Fruit fly (Drosophila melanogaster): ENCODE results near the gene Sec3.

Sec3 gene

DNA sequence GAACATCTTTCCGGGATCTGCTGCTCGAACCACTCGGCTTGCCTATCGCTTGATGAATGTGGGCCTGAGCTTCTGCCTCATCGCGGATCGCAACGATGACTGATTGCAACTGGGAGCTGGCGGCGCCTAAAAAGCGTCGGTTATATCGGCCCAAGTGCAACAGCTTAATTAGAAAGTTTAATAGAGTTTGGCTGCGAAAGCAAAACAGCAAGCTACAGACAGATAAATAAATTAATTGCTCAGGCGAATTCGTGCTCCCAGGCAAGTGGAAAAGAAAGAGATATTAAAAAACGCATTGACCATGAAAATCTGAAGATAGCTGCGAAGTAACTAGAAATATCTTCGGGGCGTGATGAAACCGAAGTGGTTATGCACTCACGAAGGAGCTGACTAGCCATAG lies 42.4 kb downstream of the Sec3 start, which contains the start of gene CG13728:
CG13728 (minus strand) TSS at position 101 of the 400 bp plus-strand sequence.
- no peak for TF ChIP-seq Vsx2 (GFP tag; optimal IDR thresholded peaks at IDR 0.05; ENCODE audit: partially characterized antibody)
- TF ChIP-seq dsf (GFP tag; optimal IDR thresholded peaks at IDR 0.05; ENCODE audit: borderline replicate concordance): no peak
- no peak for TF ChIP-seq GATAd (GFP tag; optimal IDR thresholded peaks at IDR 0.05)
- TF ChIP-seq Myc (optimal IDR thresholded peaks at IDR 0.05): no peak
- no peak for TF ChIP-seq br (GFP tag; optimal IDR thresholded peaks at IDR 0.05)
- TF ChIP-seq dmrt93B (GFP tag; optimal IDR thresholded peaks at IDR 0.05): no peak
- TF ChIP-seq Mio (GFP tag; optimal IDR thresholded peaks at IDR 0.05): no peak

- no peak for TF ChIP-seq psq (GFP tag; optimal IDR thresholded peaks at IDR 0.05)
- TF ChIP-seq Hr78 (GFP tag; optimal IDR thresholded peaks at IDR 0.05): no peak
- no peak for TF ChIP-seq dl (GFP tag; optimal IDR thresholded peaks at IDR 0.05; ENCODE audit: insufficient read depth in 1 of 2, partially characterized antibody in 2 of 2)
- no peak for TF ChIP-seq Dif (GFP tag; optimal IDR thresholded peaks at IDR 0.05; ENCODE audit: partially characterized antibody)
- no peak for TF ChIP-seq Myc (optimal IDR thresholded peaks at IDR 0.05)
- TF ChIP-seq dsf (GFP tag; optimal IDR thresholded peaks at IDR 0.05; ENCODE audit: borderline replicate concordance): no peak
- TF ChIP-seq ey (GFP tag; optimal IDR thresholded peaks at IDR 0.05): no peak
- TF ChIP-seq pan (optimal IDR thresholded peaks at IDR 0.05): no peak
- no peak for TF ChIP-seq tai (GFP tag; optimal IDR thresholded peaks at IDR 0.05)
- TF ChIP-seq rgr (GFP tag; optimal IDR thresholded peaks at IDR 0.05): no peak
- no peak for TF ChIP-seq fru (GFP tag; optimal IDR thresholded peaks at IDR 0.05)
- TF ChIP-seq sv (GFP tag; optimal IDR thresholded peaks at IDR 0.05): no peak
- no peak for TF ChIP-seq CG9705 (GFP tag; optimal IDR thresholded peaks at IDR 0.05)
- TF ChIP-seq Rel (GFP tag; optimal IDR thresholded peaks at IDR 0.05): no peak
- no peak for TF ChIP-seq Rel (tag; optimal IDR thresholded peaks at IDR 0.05)
- TF ChIP-seq OdsH (GFP tag; optimal IDR thresholded peaks at IDR 0.05): no peak
- TF ChIP-seq lola (GFP tag; optimal IDR thresholded peaks at IDR 0.05): no peak
These were observed 43.0 kb downstream of the Sec3 start for dm6 chr3L:17381990-17382389.

- TF ChIP-seq Dif (GFP tag; optimal IDR thresholded peaks at IDR 0.05; ENCODE audit: partially characterized antibody) (peak; percentile 53), dsf (GFP tag; optimal IDR thresholded peaks at IDR 0.05; ENCODE audit: borderline replicate concordance) (no peak), Vsx2 (GFP tag; optimal IDR thresholded peaks at IDR 0.05; ENCODE audit: partially characterized antibody) (peak; percentile 47), Hr83 (GFP tag; optimal IDR thresholded peaks at IDR 0.05; ENCODE audit: poor library complexity, severe bottlenecking) (peak; percentile 46), psq (GFP tag; optimal IDR thresholded peaks at IDR 0.05) (peak; percentile 87), dl (GFP tag; optimal IDR thresholded peaks at IDR 0.05; ENCODE audit: insufficient read depth in 1 of 2, partially characterized antibody in 2 of 2) (peak in 1 of 2 experiments; percentile 5), ey (GFP tag; optimal IDR thresholded peaks at IDR 0.05) (no peak), Myc (optimal IDR thresholded peaks at IDR 0.05) (peak; percentile 50), usp (GFP tag; optimal IDR thresholded peaks at IDR 0.05) (no peak)
These were observed 45.7 kb downstream of the Sec3 start, which contains the start of gene Cad74A for dm6 chr3L:17379311-17379710. Gene Cad74A (minus strand): TSS chr3L:17379530.

dm6 chr3L:17374956-17375621 lies 49.9 kb downstream of the Sec3 start:
- TF ChIP-seq jim (GFP tag; optimal IDR thresholded peaks at IDR 0.05): no peak
- no peak for TF ChIP-seq N (GFP tag; optimal IDR thresholded peaks at IDR 0.05)
- TF ChIP-seq sv (GFP tag; optimal IDR thresholded peaks at IDR 0.05): no peak
- no peak for TF ChIP-seq Myc (optimal IDR thresholded peaks at IDR 0.05)
- TF ChIP-seq CrebA (GFP tag; optimal IDR thresholded peaks at IDR 0.05; ENCODE audit: borderline replicate concordance): no peak
- TF ChIP-seq dmrt93B (GFP tag; optimal IDR thresholded peaks at IDR 0.05): no peak
- TF ChIP-seq Jra (GFP tag; optimal IDR thresholded peaks at IDR 0.05): no peak
- no peak for TF ChIP-seq Abd-B (GFP tag; optimal IDR thresholded peaks at IDR 0.05)
- TF ChIP-seq br (GFP tag; optimal IDR thresholded peaks at IDR 0.05): no peak
- no peak for TF ChIP-seq psq (GFP tag; optimal IDR thresholded peaks at IDR 0.05)
